Fruit fly (Drosophila melanogaster): ENCODE measurements around the gene eIF3l.

Gene eIF3l

DNA sequence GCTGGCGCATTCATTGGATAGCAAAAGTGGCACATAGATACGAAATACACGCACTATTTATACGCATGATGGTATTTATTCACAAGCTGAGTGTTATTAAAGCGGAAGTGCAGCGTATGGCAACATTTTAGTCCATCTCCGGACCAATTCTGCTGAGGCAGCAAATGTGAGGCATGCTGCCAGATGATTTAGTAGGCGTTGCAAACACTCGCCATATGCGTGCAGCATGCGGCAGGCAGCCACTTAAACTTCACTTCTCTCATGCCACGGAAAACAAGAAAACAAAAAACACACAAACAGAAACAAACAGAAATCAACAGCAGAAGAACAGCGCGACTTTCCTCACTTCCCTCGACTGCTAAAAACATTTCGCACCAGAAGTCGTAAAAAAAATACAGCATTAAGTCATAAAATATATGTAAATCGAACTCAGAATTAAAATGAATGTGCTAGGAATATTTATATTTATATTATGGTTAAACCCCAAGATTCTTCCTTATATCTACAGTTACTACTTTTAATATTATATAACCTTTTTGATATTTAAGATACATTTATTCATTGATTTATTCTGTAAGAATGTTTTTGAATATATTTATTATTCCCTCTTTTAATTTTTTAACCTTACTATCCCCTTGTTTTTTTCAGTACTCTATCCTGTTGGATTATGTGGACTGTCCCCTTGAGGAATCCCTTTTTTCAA is 46.4 kb downstream of the eIF3l start:
- TF ChIP-seq Dfd (GFP tag; optimal IDR thresholded peaks at IDR 0.05) = no peak
- TF ChIP-seq rgr (GFP tag; optimal IDR thresholded peaks at IDR 0.05) = peak; percentile 2
- TF ChIP-seq HLH106 (tag; optimal IDR thresholded peaks at IDR 0.05) = peak; percentile 58
- TF ChIP-seq Sp1 (GFP tag; optimal IDR thresholded peaks at IDR 0.05) = peak; percentile 69
- peak in 1 of 2 experiments; percentile 62 for TF ChIP-seq foxo (GFP tag; optimal IDR thresholded peaks at IDR 0.05)
- peak; percentile 49 for TF ChIP-seq OdsH (GFP tag; optimal IDR thresholded peaks at IDR 0.05)
- peak; percentile 32 for TF ChIP-seq fru (GFP tag; optimal IDR thresholded peaks at IDR 0.05)
- no peak for TF ChIP-seq ey (GFP tag; optimal IDR thresholded peaks at IDR 0.05)
- no peak for TF ChIP-seq Hr83 (GFP tag; optimal IDR thresholded peaks at IDR 0.05; ENCODE audit: poor library complexity, severe bottlenecking)
- TF ChIP-seq h (GFP tag; optimal IDR thresholded peaks at IDR 0.05) = peak; percentile 7
- TF ChIP-seq usp (GFP tag; optimal IDR thresholded peaks at IDR 0.05) = no peak
- peak; percentile 28 for TF ChIP-seq brk (GFP tag; optimal IDR thresholded peaks at IDR 0.05)
- peak; percentile 54 for TF ChIP-seq psq (GFP tag; optimal IDR thresholded peaks at IDR 0.05)

DNA sequence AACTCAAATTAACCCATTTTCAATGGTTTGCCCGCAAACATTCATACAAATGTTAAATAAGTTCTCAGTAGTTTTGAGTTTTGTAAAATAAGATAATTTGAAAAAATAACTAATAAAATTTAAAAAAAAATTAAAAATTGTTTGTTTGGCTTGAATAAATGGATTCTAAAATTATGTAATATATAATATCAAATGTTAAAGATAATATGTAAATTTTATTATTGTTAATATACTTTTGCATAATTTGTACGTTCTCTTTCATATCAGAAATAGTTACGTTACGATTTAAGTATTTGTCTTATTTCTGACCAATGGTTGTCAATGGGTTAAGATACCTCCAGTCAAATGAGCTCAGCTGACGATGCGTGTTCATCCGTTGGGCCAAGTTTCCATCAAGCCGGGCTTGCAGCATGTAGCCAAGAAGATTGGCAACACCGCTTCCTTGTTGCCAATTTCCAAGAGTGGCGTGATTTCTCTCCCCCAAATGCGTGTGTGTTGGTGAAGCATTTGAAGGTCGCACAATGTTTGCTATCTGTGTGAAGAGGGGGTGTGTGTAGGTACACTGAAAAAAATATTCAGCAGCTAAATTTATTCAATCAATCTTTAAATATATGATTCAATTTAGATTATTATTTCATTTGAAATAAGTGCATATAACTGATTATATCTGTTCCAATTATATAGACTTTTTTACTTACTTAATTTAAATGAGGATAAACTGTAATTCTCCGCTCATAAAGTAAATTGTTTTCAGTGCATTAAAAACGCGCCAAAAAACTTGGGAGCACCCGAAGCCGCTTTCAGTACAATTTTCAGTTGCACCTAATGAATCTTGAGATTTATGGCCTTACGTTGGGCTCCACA is 48.9 kb downstream of the eIF3l start:
- peak in 1 of 2 experiments; percentile 68 for TF ChIP-seq foxo (GFP tag; optimal IDR thresholded peaks at IDR 0.05)
- TF ChIP-seq CG32264 (GFP tag; optimal IDR thresholded peaks at IDR 0.05) = no peak
- no peak for TF ChIP-seq Dfd (GFP tag; optimal IDR thresholded peaks at IDR 0.05)
- TF ChIP-seq Hnf4 (GFP tag; optimal IDR thresholded peaks at IDR 0.05) = no peak
- peak; percentile 42 for TF ChIP-seq woc (GFP tag; optimal IDR thresholded peaks at IDR 0.05)
- TF ChIP-seq dmrt93B (GFP tag; optimal IDR thresholded peaks at IDR 0.05) = no peak
- no peak for TF ChIP-seq Hr83 (GFP tag; optimal IDR thresholded peaks at IDR 0.05; ENCODE audit: poor library complexity, severe bottlenecking)
- peak; percentile 21 for TF ChIP-seq ey (GFP tag; optimal IDR thresholded peaks at IDR 0.05)
- TF ChIP-seq dl (GFP tag; optimal IDR thresholded peaks at IDR 0.05; ENCODE audit: insufficient read depth in 1 of 2, partially characterized antibody in 2 of 2) = no peak
- peak; percentile 13 for TF ChIP-seq br (GFP tag; optimal IDR thresholded peaks at IDR 0.05)
- TF ChIP-seq Jra (GFP tag; optimal IDR thresholded peaks at IDR 0.05) = no peak
- no peak for TF ChIP-seq GATAd (GFP tag; optimal IDR thresholded peaks at IDR 0.05)
- peak; percentile 60 for TF ChIP-seq fru (GFP tag; optimal IDR thresholded peaks at IDR 0.05)
- no peak for TF ChIP-seq sv (GFP tag; optimal IDR thresholded peaks at IDR 0.05)
- no peak for TF ChIP-seq N (GFP tag; optimal IDR thresholded peaks at IDR 0.05)
- no peak for TF ChIP-seq Myc (optimal IDR thresholded peaks at IDR 0.05)
- no peak for TF ChIP-seq jim (GFP tag; optimal IDR thresholded peaks at IDR 0.05)
- no peak for TF ChIP-seq usp (GFP tag; optimal IDR thresholded peaks at IDR 0.05)
- TF ChIP-seq Sp1 (GFP tag; optimal IDR thresholded peaks at IDR 0.05) = peak; percentile 83
- peak; percentile 62 for TF ChIP-seq rgr (GFP tag; optimal IDR thresholded peaks at IDR 0.05)
- no peak for TF ChIP-seq sage (GFP tag; optimal IDR thresholded peaks at IDR 0.05)
- TF ChIP-seq CG9705 (GFP tag; optimal IDR thresholded peaks at IDR 0.05) = no peak
- no peak for TF ChIP-seq Hr78 (GFP tag; optimal IDR thresholded peaks at IDR 0.05)
- TF ChIP-seq Mio (GFP tag; optimal IDR thresholded peaks at IDR 0.05) = no peak
- no peak for TF ChIP-seq lola (GFP tag; optimal IDR thresholded peaks at IDR 0.05)
- TF ChIP-seq h (GFP tag; optimal IDR thresholded peaks at IDR 0.05) = peak; percentile 46
- peak; percentile 74 for TF ChIP-seq HLH106 (tag; optimal IDR thresholded peaks at IDR 0.05)
- TF ChIP-seq dsf (GFP tag; optimal IDR thresholded peaks at IDR 0.05; ENCODE audit: borderline replicate concordance) = no peak
- TF ChIP-seq CrebA (GFP tag; optimal IDR thresholded peaks at IDR 0.05; ENCODE audit: borderline replicate concordance) = no peak
- TF ChIP-seq Rel (GFP tag; optimal IDR thresholded peaks at IDR 0.05) = no peak
- peak; percentile 0 for TF ChIP-seq Rel (tag; optimal IDR thresholded peaks at IDR 0.05)
- no peak for TF ChIP-seq brk (GFP tag; optimal IDR thresholded peaks at IDR 0.05)
- peak; percentile 39 for TF ChIP-seq OdsH (GFP tag; optimal IDR thresholded peaks at IDR 0.05)
- no peak for TF ChIP-seq Dif (GFP tag; optimal IDR thresholded peaks at IDR 0.05; ENCODE audit: partially characterized antibody)
- no peak for TF ChIP-seq Vsx2 (GFP tag; optimal IDR thresholded peaks at IDR 0.05; ENCODE audit: partially characterized antibody)
- TF ChIP-seq tai (GFP tag; optimal IDR thresholded peaks at IDR 0.05) = no peak
- TF ChIP-seq pan (optimal IDR thresholded peaks at IDR 0.05) = no peak
- TF ChIP-seq Abd-B (GFP tag; optimal IDR thresholded peaks at IDR 0.05) = no peak
- peak; percentile 60 for TF ChIP-seq psq (GFP tag; optimal IDR thresholded peaks at IDR 0.05)
